Worm (Caenorhabditis elegans) whole organism, L3 larva: ENCODE results near the gene Y49F6A.5.

Experiments used
- R02D3.7 ChIP-seq: fragments of 150-350 bp; optimal IDR thresholded peaks from 2 replicates; lab custom pipeline; 2014; ENCODE audit warnings: missing biosample characterization, missing genetic modification characterization
- aly-2 ChIP-seq: fragments of 150-350 bp; optimal IDR thresholded peaks from 2 replicates; lab custom pipeline; 2014; ENCODE audit warnings: missing biosample characterization, missing genetic modification characterization
- ama-1 ChIP-seq: fragments of 150-350 bp; optimal IDR thresholded peaks from 2 replicates; lab custom pipeline; 2018
- ceh-16 ChIP-seq: sonication (generic microtip); optimal IDR thresholded peaks from 2 replicates; lab custom pipeline; 2017; ENCODE audit warnings: missing biosample characterization, missing genetic modification characterization
- ceh-28 ChIP-seq: fragments of 150-350 bp; optimal IDR thresholded peaks from 2 replicates; lab custom pipeline; 2014; ENCODE audit warnings: missing biosample characterization, missing genetic modification reagents, missing genetic modification characterization
- ceh-9 ChIP-seq: sonication (generic microtip); optimal IDR thresholded peaks from 2 replicates; lab custom pipeline; 2018; ENCODE audit warnings: missing biosample characterization, missing genetic modification characterization
- daf-12 ChIP-seq: fragments of 150-350 bp; optimal IDR thresholded peaks from 2 replicates; lab custom pipeline; 2014; ENCODE audit warnings: missing biosample characterization, missing genetic modification reagents, missing genetic modification characterization
- egl-27 ChIP-seq: sonication (generic microtip); optimal IDR thresholded peaks from 4 replicates; lab custom pipeline; 2017; ENCODE audit warnings: missing biosample characterization, missing genetic modification reagents, missing genetic modification characterization
- egl-5 ChIP-seq: fragments of 150-350 bp; optimal IDR thresholded peaks from 2 replicates; lab custom pipeline; 2017; ENCODE audit warnings: missing biosample characterization, missing genetic modification reagents, missing genetic modification characterization, inconsistent platforms
- elt-1 ChIP-seq: fragments of 150-350 bp; optimal IDR thresholded peaks from 2 replicates; lab custom pipeline; 2014; ENCODE audit warnings: missing biosample characterization, missing genetic modification characterization
- elt-2 ChIP-seq: sonication (generic microtip); optimal IDR thresholded peaks from 2 replicates; lab custom pipeline; 2016; ENCODE audit warnings: missing genetic modification reagents, mild to moderate bottlenecking, missing genetic modification characterization, missing compliant biosample characterization
- eor-1 ChIP-seq, 2 experiments: fragments of 150-350 bp; optimal IDR thresholded peaks; 2 replicates each; lab custom pipeline; 2014 to 2018; ENCODE audit warnings: missing biosample characterization in 2 of 2, missing genetic modification characterization in 2 of 2
- fkh-10 ChIP-seq: sonication (generic microtip); optimal IDR thresholded peaks from 2 replicates; lab custom pipeline; 2017; ENCODE audit warnings: missing biosample characterization, missing genetic modification reagents, missing genetic modification characterization
- fos-1 ChIP-seq: fragments of 150-350 bp; optimal IDR thresholded peaks from 2 replicates; lab custom pipeline; 2014; ENCODE audit warnings: missing biosample characterization, missing genetic modification characterization
- hmg-11 ChIP-seq: sonication (generic microtip); optimal IDR thresholded peaks from 2 replicates; lab custom pipeline; 2016; ENCODE audit warnings: missing genetic modification characterization, missing compliant biosample characterization
- jun-1 ChIP-seq: fragments of 150-350 bp; optimal IDR thresholded peaks from 2 replicates; lab custom pipeline; 2014; ENCODE audit warnings: missing biosample characterization, missing genetic modification reagents, missing genetic modification characterization
- lin-15B ChIP-seq: fragments of 150-350 bp; optimal IDR thresholded peaks from 2 replicates; lab custom pipeline; 2014; ENCODE audit warnings: missing biosample characterization, missing genetic modification characterization
- lsy-12 ChIP-seq: sonication (generic microtip); optimal IDR thresholded peaks from 2 replicates; lab custom pipeline; 2016; ENCODE audit warnings: mild to moderate bottlenecking, missing genetic modification characterization, missing compliant biosample characterization
- mdl-1 ChIP-seq: fragments of 150-350 bp; optimal IDR thresholded peaks from 2 replicates; lab custom pipeline; 2014; ENCODE audit warnings: missing biosample characterization, missing genetic modification characterization
- mml-1 ChIP-seq: fragments of 150-350 bp; sonication (generic microtip); optimal IDR thresholded peaks from 3 replicates; lab custom pipeline; 2014; ENCODE audit warnings: missing biosample characterization, missing genetic modification characterization
- nfya-1 ChIP-seq: sonication (generic microtip); optimal IDR thresholded peaks from 2 replicates; lab custom pipeline; 2017; ENCODE audit warnings: missing genetic modification characterization, mild to moderate bottlenecking, missing compliant biosample characterization, antibody characterized with exemption, moderate library complexity; ENCODE audit not compliant: insufficient read depth
- nhr-11 ChIP-seq: fragments of 150-350 bp; optimal IDR thresholded peaks from 2 replicates; lab custom pipeline; 2014; ENCODE audit warnings: missing biosample characterization, missing genetic modification characterization
- nhr-12 ChIP-seq: fragments of 150-350 bp; optimal IDR thresholded peaks from 2 replicates; lab custom pipeline; 2014; ENCODE audit warnings: missing biosample characterization, missing genetic modification characterization
- nhr-237 ChIP-seq: fragments of 150-350 bp; optimal IDR thresholded peaks from 2 replicates; lab custom pipeline; 2014; ENCODE audit warnings: missing biosample characterization, missing genetic modification characterization
- nhr-28 ChIP-seq: fragments of 150-350 bp; optimal IDR thresholded peaks from 2 replicates; lab custom pipeline; 2014; ENCODE audit warnings: missing biosample characterization, missing genetic modification characterization
- nhr-43 ChIP-seq: sonication (generic microtip); optimal IDR thresholded peaks from 2 replicates; lab custom pipeline; 2016; ENCODE audit warnings: mild to moderate bottlenecking, missing genetic modification characterization, missing compliant biosample characterization; ENCODE audit not compliant: poor library complexity, severe bottlenecking
- nhr-67 ChIP-seq: fragments of 150-350 bp; optimal IDR thresholded peaks from 2 replicates; lab custom pipeline; 2014; ENCODE audit warnings: missing biosample characterization, missing genetic modification characterization
- nhr-76 ChIP-seq: fragments of 150-350 bp; sonication (generic microtip); optimal IDR thresholded peaks from 5 replicates; lab custom pipeline; 2014; ENCODE audit warnings: missing biosample characterization, missing genetic modification characterization
- nhr-77 ChIP-seq: fragments of 150-350 bp; optimal IDR thresholded peaks from 2 replicates; lab custom pipeline; 2014; ENCODE audit warnings: missing biosample characterization, missing genetic modification characterization
- pha-4 ChIP-seq: fragments of 150-350 bp; optimal IDR thresholded peaks from 2 replicates; lab custom pipeline; 2014; ENCODE audit warnings: missing biosample characterization, missing genetic modification reagents, missing genetic modification characterization
- pqm-1 ChIP-seq: fragments of 150-350 bp; optimal IDR thresholded peaks from 2 replicates; lab custom pipeline; 2017; ENCODE audit warnings: missing biosample characterization, missing genetic modification characterization, inconsistent platforms
- sea-2 ChIP-seq: fragments of 150-350 bp; sonication (generic microtip); optimal IDR thresholded peaks from 4 replicates; lab custom pipeline; 2014; ENCODE audit warnings: missing biosample characterization, missing genetic modification reagents, missing genetic modification characterization
- skn-1 ChIP-seq: fragments of 150-350 bp; optimal IDR thresholded peaks from 2 replicates; lab custom pipeline; 2014; ENCODE audit warnings: missing biosample characterization, missing genetic modification characterization
- unc-39 ChIP-seq: sonication (generic microtip); optimal IDR thresholded peaks from 4 replicates; lab custom pipeline; 2017; ENCODE audit warnings: missing biosample characterization, missing genetic modification characterization
- zag-1 ChIP-seq: fragments of 150-350 bp; optimal IDR thresholded peaks from 2 replicates; lab custom pipeline; 2014; ENCODE audit warnings: missing biosample characterization, missing genetic modification characterization
- ztf-4 ChIP-seq: fragments of 150-350 bp; optimal IDR thresholded peaks from 2 replicates; lab custom pipeline; 2014; ENCODE audit warnings: missing biosample characterization, missing genetic modification characterization

Gene Y49F6A.5

ce11 chrII:3583402-3583801 lies 26.3 kb downstream of the Y49F6A.5 start, which contains the start of gene srh-60:
TSS of gene srh-60 (plus strand) at chrII:3583702.
- no peak for TF ChIP-seq egl-5 (tag; lab: Kevin White, UChicago)
- TF ChIP-seq unc-39 (tag; lab: Kevin White, UChicago), result no peak

ce11 chrII:3581752-3582151 lies 27.9 kb downstream of the Y49F6A.5 start, which contains the start of gene srh-59:
TSS of gene srh-59 (plus strand) at chrII:3582052.
- TF ChIP-seq nhr-11 (tag; lab: Kevin White, UChicago), result no peak
- TF ChIP-seq skn-1 (tag; lab: Kevin White, UChicago), result no peak
- TF ChIP-seq, all 47 proteins: peak for 0

ce11 chrII:3579767-3580166 lies 29.9 kb downstream of the Y49F6A.5 start, which contains the start of gene clec-134:
TSS of gene clec-134 (plus strand) at chrII:3580067.
- TF ChIP-seq pha-4 (tag; lab: Kevin White, UChicago) (no peak), daf-12 (tag; lab: Kevin White, UChicago) (no peak), nfya-1 (no peak), lsy-12 (tag; lab: Kevin White, UChicago) (no peak)

DNA sequence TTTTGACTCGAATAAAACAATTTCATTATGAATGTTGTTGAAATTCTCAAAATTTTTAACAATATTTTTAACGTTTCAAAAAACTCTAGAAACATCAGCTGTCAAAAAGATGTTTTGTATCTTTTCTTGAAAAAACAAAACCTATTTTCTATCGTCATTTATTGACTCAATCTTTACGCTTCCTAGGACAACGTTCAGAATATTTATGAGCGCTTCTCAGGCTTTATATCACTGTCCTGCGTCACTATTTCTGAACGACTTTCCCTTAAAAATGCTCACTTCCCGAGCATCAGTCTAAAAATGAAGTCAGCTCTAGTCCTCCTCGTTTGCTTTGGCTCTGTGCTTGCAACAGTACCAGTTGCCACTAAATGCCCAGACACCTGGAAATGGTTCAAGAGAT lies 31.5 kb downstream of the Y49F6A.5 start, which contains the start of gene clec-133:
Gene clec-133 (plus strand): TSS at position 301 of the 400 bp plus-strand sequence.
- TF ChIP-seq fos-1 (tag; lab: Kevin White, UChicago) (no peak), eor-1 (tag; optimal IDR thresholded peaks at IDR 0.05; lab: Kevin White, UChicago) (no peak), nhr-43 (tag; lab: Kevin White, UChicago) (no peak), pha-4 (tag; lab: Kevin White, UChicago) (no peak), ama-1 (lab: Kevin White, UChicago) (no peak), ceh-16 (no peak), ceh-28 (tag; lab: Kevin White, UChicago) (no peak), daf-12 (tag; lab: Kevin White, UChicago) (no peak), fkh-10 (GFP tag; lab: Kevin White, UChicago) (no peak), egl-27 (tag; lab: Kevin White, UChicago) (no peak), hmg-11 (tag; lab: Kevin White, UChicago) (no peak), ztf-4 (tag; lab: Kevin White, UChicago) (no peak), nhr-12 (no peak), aly-2 (no peak), R02D3.7 (tag; lab: Kevin White, UChicago) (no peak), zag-1 (tag; lab: Kevin White, UChicago) (no peak), elt-1 (tag; lab: Kevin White, UChicago) (no peak), mml-1 (tag; lab: Kevin White, UChicago) (no peak), elt-2 (tag; lab: Kevin White, UChicago) (no peak)

- TF ChIP-seq nhr-237 (tag; lab: Kevin White, UChicago), result no peak
- no peak for TF ChIP-seq nhr-77 (tag; lab: Kevin White, UChicago)
- TF ChIP-seq pqm-1 (tag; lab: Kevin White, UChicago), result no peak
- no peak for TF ChIP-seq sea-2 (GFP tag; lab: Kevin White, UChicago)
These were observed 32.9 kb downstream of the Y49F6A.5 start, which contains the start of gene clec-132 for ce11 chrII:3576742-3577141. TSS of gene clec-132 (plus strand) at chrII:3577042.

DNA sequence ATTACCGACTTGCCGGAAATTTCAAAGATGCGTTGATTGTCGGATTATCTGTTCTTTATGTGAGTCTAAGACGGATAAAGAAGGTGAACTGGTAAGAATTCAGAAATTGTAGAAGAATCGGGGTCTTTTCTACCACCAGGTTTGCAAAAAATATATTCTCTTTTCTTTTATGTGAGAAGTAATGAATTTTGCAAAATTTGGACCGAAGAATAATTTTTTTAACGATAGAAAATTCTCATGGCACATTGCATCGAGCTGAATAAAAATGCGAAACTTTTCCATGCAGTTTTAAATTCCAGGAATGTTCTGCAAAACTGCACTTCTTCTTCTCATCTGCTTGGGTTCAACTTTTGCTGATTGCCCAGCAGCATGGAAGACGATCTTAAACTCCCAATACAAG lies 36.4 kb downstream of the Y49F6A.5 start, which contains the start of gene clec-130:
Gene clec-130 (plus strand): TSS at position 301 of the 400 bp plus-strand sequence.
- TF ChIP-seq nhr-77 (tag; lab: Kevin White, UChicago), result no peak
- no peak for TF ChIP-seq fos-1 (tag; lab: Kevin White, UChicago)
- TF ChIP-seq nfya-1, result no peak
- TF ChIP-seq ztf-4 (tag; lab: Kevin White, UChicago), result no peak
- no peak for TF ChIP-seq ceh-9 (tag; lab: Kevin White, UChicago)
- TF ChIP-seq nhr-28 (tag; lab: Kevin White, UChicago), result no peak
- no peak for TF ChIP-seq nhr-67
- no peak for TF ChIP-seq ama-1 (lab: Kevin White, UChicago)
- no peak for TF ChIP-seq jun-1
- no peak for TF ChIP-seq nhr-11 (tag; lab: Kevin White, UChicago)
- TF ChIP-seq hmg-11 (tag; lab: Kevin White, UChicago), result no peak
- no peak for TF ChIP-seq nhr-76 (tag; lab: Kevin White, UChicago)
- TF ChIP-seq lin-15B (tag; lab: Kevin White, UChicago), result no peak
- TF ChIP-seq unc-39 (tag; lab: Kevin White, UChicago), result no peak
- no peak for TF ChIP-seq ceh-16
- no peak for TF ChIP-seq lsy-12 (tag; lab: Kevin White, UChicago)
- no peak for TF ChIP-seq mdl-1
- TF ChIP-seq, all 47 proteins: peak for 0
